Fruit fly (Drosophila melanogaster) whole organism, embryonic: ENCODE data around the gene Hecw.
A peak's percentile ranks its signal among the peaks of the same experiment; 100 is the strongest.

Experiments used
- Bdp1 ChIP-seq: fragments of 200-800 bp; sonication (Bioruptor generic); optimal IDR thresholded peaks from 3 replicates; lab custom pipeline; 2016; ENCODE audit warnings: missing biosample characterization, missing genetic modification characterization
- CG11093 ChIP-seq: fragments of 200-800 bp; sonication (Bioruptor generic); IDR thresholded peaks from 3 replicates; pipeline ENCODE4 v1.3.6; 2022; ENCODE audit warnings: missing biosample characterization, missing genetic modification characterization
- CG12104 ChIP-seq: fragments of 200-800 bp; sonication (Bioruptor generic); optimal IDR thresholded peaks from 3 replicates; lab custom pipeline; 2016; ENCODE audit warnings: missing biosample characterization, missing genetic modification characterization
- CG12155 ChIP-seq: fragments of 200-800 bp; sonication (Bioruptor generic); optimal IDR thresholded peaks from 3 replicates; lab custom pipeline; 2016; ENCODE audit warnings: missing biosample characterization, missing genetic modification characterization
- CG1233 ChIP-seq: fragments of 200-800 bp; sonication (Bioruptor generic); optimal IDR thresholded peaks from 4 replicates; lab custom pipeline; 2018; ENCODE audit warnings: missing biosample characterization, mild to moderate bottlenecking, missing genetic modification characterization
- CG16863 ChIP-seq: fragments of 200-800 bp; sonication (Bioruptor generic); optimal IDR thresholded peaks from 3 replicates; lab custom pipeline; 2016; ENCODE audit warnings: missing biosample characterization, missing genetic modification characterization
- CG17612 ChIP-seq: fragments of 200-800 bp; sonication (Bioruptor generic); IDR thresholded peaks from 2 replicates; pipeline ENCODE4 v1.3.6; 2022; ENCODE audit warnings: missing biosample characterization, missing genetic modification characterization
- CG2116 ChIP-seq: fragments of 200-800 bp; sonication (Bioruptor generic); optimal IDR thresholded peaks from 3 replicates; lab custom pipeline; 2018; ENCODE audit warnings: missing biosample characterization, mild to moderate bottlenecking, missing genetic modification characterization
- CG2120 ChIP-seq: fragments of 200-800 bp; sonication (Bioruptor generic); optimal IDR thresholded peaks from 3 replicates; lab custom pipeline; 2016; ENCODE audit warnings: missing biosample characterization, missing genetic modification characterization
- CG31224 ChIP-seq: fragments of 200-800 bp; sonication (Bioruptor generic); IDR thresholded peaks from 2 replicates; pipeline ENCODE4 v1.3.6; 2022; ENCODE audit warnings: missing biosample characterization, missing genetic modification characterization
- CG31441 ChIP-seq: fragments of 200-800 bp; sonication (Bioruptor generic); IDR thresholded peaks from 2 replicates; pipeline ENCODE4 v1.3.6; 2022; ENCODE audit warnings: missing biosample characterization, missing genetic modification characterization
- CG3407 ChIP-seq: fragments of 200-800 bp; sonication (Bioruptor generic); optimal IDR thresholded peaks from 2 replicates; lab custom pipeline; 2018; ENCODE audit warnings: missing biosample characterization, mild to moderate bottlenecking, missing genetic modification characterization
- CG4820 ChIP-seq: fragments of 200-800 bp; sonication (Bioruptor generic); optimal IDR thresholded peaks from 3 replicates; lab custom pipeline; 2016; ENCODE audit warnings: missing biosample characterization, missing genetic modification characterization
- CG7357 ChIP-seq: fragments of 200-800 bp; sonication (Bioruptor generic); IDR thresholded peaks from 3 replicates; pipeline ENCODE4 v1.3.6; 2022; ENCODE audit warnings: missing biosample characterization, missing genetic modification characterization
- CG7556 ChIP-seq: fragments of 200-800 bp; sonication (Bioruptor generic); optimal IDR thresholded peaks from 2 replicates; lab custom pipeline; 2017; ENCODE audit warnings: missing biosample characterization, mild to moderate bottlenecking, missing genetic modification characterization
- CG7963 ChIP-seq: fragments of 200-800 bp; sonication (Bioruptor generic); IDR thresholded peaks from 3 replicates; pipeline ENCODE4 v1.3.6; 2022; ENCODE audit warnings: missing biosample characterization, missing genetic modification characterization; ENCODE audit not compliant: partially characterized antibody
- CG8290 ChIP-seq, 3 experiments: fragments of 200-800 bp; sonication (Bioruptor generic); optimal IDR thresholded peaks; 2 replicates each; lab custom pipeline; 2016 to 2019; ENCODE audit warnings: missing biosample characterization in 3 of 3, missing genetic modification characterization in 3 of 3, mild to moderate bottlenecking in 2 of 3, moderate library complexity in 1 of 3
- CG9437 ChIP-seq: fragments of 200-800 bp; sonication (Bioruptor generic); optimal IDR thresholded peaks from 2 replicates; lab custom pipeline; 2018; ENCODE audit warnings: missing biosample characterization, mild to moderate bottlenecking, missing genetic modification characterization
- CHES-1-like ChIP-seq: fragments of 200-800 bp; sonication (Bioruptor generic); optimal IDR thresholded peaks from 2 replicates; lab custom pipeline; 2016; ENCODE audit warnings: missing biosample characterization, missing genetic modification characterization
- Dad ChIP-seq: fragments of 200-800 bp; sonication (Bioruptor generic); optimal IDR thresholded peaks from 3 replicates; lab custom pipeline; 2016; ENCODE audit warnings: missing biosample characterization, missing genetic modification characterization
- Dfd ChIP-seq, 2 experiments: fragments of >200 bp; optimal IDR thresholded peaks; 2 replicates each; lab custom pipeline; 2017; ENCODE audit warnings: missing biosample characterization in 2 of 2, missing genetic modification characterization in 2 of 2
- Fer1 ChIP-seq: fragments of 200-800 bp; sonication (Bioruptor generic); optimal IDR thresholded peaks from 2 replicates; lab custom pipeline; 2017; ENCODE audit warnings: missing biosample characterization, mild to moderate bottlenecking, missing genetic modification characterization
- MESR4 ChIP-seq: fragments of 200-800 bp; sonication (Bioruptor generic); optimal IDR thresholded peaks from 2 replicates; lab custom pipeline; 2018; ENCODE audit warnings: missing biosample characterization, mild to moderate bottlenecking, missing genetic modification characterization, moderate library complexity
- NC2α ChIP-seq: fragments of 200-800 bp; sonication (Bioruptor generic); optimal IDR thresholded peaks from 2 replicates; lab custom pipeline; 2016; ENCODE audit warnings: missing biosample characterization, missing genetic modification characterization
- NFAT ChIP-seq: fragments of 200-800 bp; sonication (Bioruptor generic); IDR thresholded peaks from 2 replicates; pipeline ENCODE4 v1.3.6; 2022; ENCODE audit warnings: missing biosample characterization, missing genetic modification characterization
- Nf-YC ChIP-seq: fragments of 200-800 bp; optimal IDR thresholded peaks from 3 replicates; lab custom pipeline; 2019; ENCODE audit warnings: missing biosample characterization, mild to moderate bottlenecking, missing genetic modification characterization, moderate library complexity
- Ptx1 ChIP-seq: fragments of 200-800 bp; sonication (Bioruptor generic); IDR thresholded peaks from 2 replicates; pipeline ENCODE4 v1.3.6; 2022; ENCODE audit warnings: missing biosample characterization, missing genetic modification characterization
- Sox100B ChIP-seq: fragments of 200-800 bp; sonication (Bioruptor generic); optimal IDR thresholded peaks from 3 replicates; lab custom pipeline; 2018; ENCODE audit warnings: missing biosample characterization, mild to moderate bottlenecking, missing genetic modification characterization
- Sox102F ChIP-seq: fragments of 200-800 bp; sonication (Bioruptor generic); optimal IDR thresholded peaks from 2 replicates; lab custom pipeline; 2018; ENCODE audit warnings: missing biosample characterization, mild to moderate bottlenecking, missing genetic modification characterization, moderate library complexity
- Sry-β ChIP-seq: fragments of 200-800 bp; sonication (Bioruptor generic); optimal IDR thresholded peaks from 2 replicates; lab custom pipeline; 2018; ENCODE audit warnings: missing biosample characterization, mild to moderate bottlenecking, missing genetic modification characterization, moderate library complexity
- bigmax ChIP-seq: fragments of 200-800 bp; sonication (Bioruptor generic); optimal IDR thresholded peaks from 2 replicates; lab custom pipeline; 2018; ENCODE audit warnings: missing biosample characterization, mild to moderate bottlenecking, missing genetic modification characterization
- chif ChIP-seq, 2 experiments: fragments of 200-800 bp; sonication (Bioruptor generic); optimal IDR thresholded peaks; 3 replicates each; lab custom pipeline; 2016; ENCODE audit warnings: missing biosample characterization in 2 of 2, missing genetic modification characterization in 2 of 2
- cwo ChIP-seq: fragments of 200-800 bp; sonication (Bioruptor generic); optimal IDR thresholded peaks from 3 replicates; lab custom pipeline; 2017; ENCODE audit warnings: missing biosample characterization, missing genetic modification characterization, mild to moderate bottlenecking, moderate library complexity, missing genetic modification reagents
- dpn ChIP-seq, 2 experiments: fragments of 200-800 bp; sonication (Bioruptor generic); optimal IDR thresholded peaks; 3 replicates each; lab custom pipeline; 2016; ENCODE audit warnings: missing biosample characterization in 2 of 2, missing genetic modification characterization in 2 of 2
- emc ChIP-seq: fragments of 200-800 bp; sonication (Bioruptor generic); optimal IDR thresholded peaks from 2 replicates; lab custom pipeline; 2016; ENCODE audit warnings: missing biosample characterization, missing genetic modification characterization
- ewg ChIP-seq: fragments of 200-800 bp; sonication (Bioruptor generic); optimal IDR thresholded peaks from 3 replicates; lab custom pipeline; 2017; ENCODE audit warnings: mild to moderate bottlenecking, missing biosample characterization, missing genetic modification reagents, missing genetic modification characterization
- fd96Cb ChIP-seq: fragments of 200-800 bp; sonication (Bioruptor generic); optimal IDR thresholded peaks from 2 replicates; lab custom pipeline; 2018; ENCODE audit warnings: missing biosample characterization, mild to moderate bottlenecking, missing genetic modification characterization, moderate library complexity
- gro ChIP-seq: fragments of 200-800 bp; sonication (Bioruptor generic); optimal IDR thresholded peaks from 2 replicates; lab custom pipeline; 2016; ENCODE audit warnings: missing biosample characterization, missing genetic modification characterization
- hbn ChIP-seq: fragments of 200-800 bp; sonication (Bioruptor generic); IDR thresholded peaks from 2 replicates; pipeline ENCODE4 v1.3.6; 2022; ENCODE audit warnings: missing biosample characterization, missing genetic modification characterization; ENCODE audit not compliant: partially characterized antibody
- lola ChIP-seq, 3 experiments: fragments of >200 bp in 2 of 3; fragments of 200-800 bp in 1 of 3; sonication (Bioruptor generic) in 1 of 3; optimal IDR thresholded peaks; 2 replicates each; lab custom pipeline; 2017 to 2019; ENCODE audit warnings: missing biosample characterization in 3 of 3, missing genetic modification characterization in 3 of 3, mild to moderate bottlenecking in 1 of 3, moderate library complexity in 1 of 3
- onecut ChIP-seq: fragments of 200-800 bp; sonication (Bioruptor generic); IDR thresholded peaks from 2 replicates; pipeline ENCODE4 v1.3.6; 2022; ENCODE audit warnings: missing biosample characterization, missing genetic modification characterization
- peb ChIP-seq: fragments of 200-800 bp; sonication (Bioruptor generic); IDR thresholded peaks from 2 replicates; pipeline ENCODE4 v1.3.6; 2022; ENCODE audit warnings: missing biosample characterization, missing genetic modification characterization
- pum ChIP-seq: fragments of 200-800 bp; sonication (Bioruptor generic); optimal IDR thresholded peaks from 2 replicates; lab custom pipeline; 2016; ENCODE audit warnings: missing biosample characterization, missing genetic modification characterization
- shn ChIP-seq: fragments of 200-800 bp; sonication (Bioruptor generic); optimal IDR thresholded peaks from 3 replicates; lab custom pipeline; 2016; ENCODE audit warnings: missing biosample characterization, missing genetic modification characterization
- trh ChIP-seq: fragments of 200-800 bp; sonication (Bioruptor generic); optimal IDR thresholded peaks from 2 replicates; lab custom pipeline; 2016; ENCODE audit warnings: missing biosample characterization, missing genetic modification characterization
- ttk ChIP-seq: fragments of 200-800 bp; sonication (Bioruptor generic); IDR thresholded peaks from 2 replicates; pipeline ENCODE4 v2.1.2; 2022; ENCODE audit warnings: missing biosample characterization, missing genetic modification characterization
- twi ChIP-seq: fragments of 200-800 bp; optimal IDR thresholded peaks from 2 replicates; lab custom pipeline; 2019; ENCODE audit warnings: missing biosample characterization, mild to moderate bottlenecking, missing genetic modification characterization, moderate library complexity
- usp ChIP-seq: fragments of >200 bp; optimal IDR thresholded peaks from 2 replicates; lab custom pipeline; 2017; ENCODE audit warnings: missing biosample characterization, missing genetic modification characterization
- zen ChIP-seq: fragments of 200-800 bp; sonication (Bioruptor generic); optimal IDR thresholded peaks from 3 replicates; lab custom pipeline; 2018; ENCODE audit warnings: missing biosample characterization, mild to moderate bottlenecking, missing genetic modification characterization, moderate library complexity

The Hecw gene

dm6 chrX:9579918-9580521 is 28.7 kb upstream of the Hecw start, which contains the start of gene LPCAT (continued):
- TF ChIP-seq Dfd (GFP tag; optimal IDR thresholded peaks at IDR 0.05; lab: Kevin White, UChicago) = no peak
- no peak for TF ChIP-seq CG7963 (GFP tag; lab: Robert Waterston, UW)
- peak; percentile 79 for TF ChIP-seq ttk (GFP tag; lab: Robert Waterston, UW)
- peak; percentile 52 for TF ChIP-seq CG7556 (GFP tag; lab: Kevin White, UChicago)
- peak; percentile 80 for TF ChIP-seq Fer1 (GFP tag; lab: Kevin White, UChicago)
- TF ChIP-seq CG11093 (GFP tag; lab: Robert Waterston, UW) = peak; percentile 65; the same call in 1 of the 3 replicates
- no peak for TF ChIP-seq Sry-β (GFP tag; lab: Kevin White, UChicago)
- TF ChIP-seq CG7357 (GFP tag; lab: Robert Waterston, UW) = peak; percentile 69; the same call in 2 of the 3 replicates
- peak; percentile 51 for TF ChIP-seq CG9437 (GFP tag; lab: Kevin White, UChicago)
- peak; percentile 62; the same call in 1 of the 2 replicates for TF ChIP-seq peb (GFP tag; lab: Robert Waterston, UW)
- TF ChIP-seq NFAT = peak; percentile 82
- peak in 2 of 3 experiments; percentile 27 to 36 for TF ChIP-seq lola (GFP tag; optimal IDR thresholded peaks at IDR 0.05; lab: Kevin White, UChicago)
- TF ChIP-seq bigmax (GFP tag; lab: Kevin White, UChicago) = no peak
- TF ChIP-seq CG12155 (GFP tag; lab: Kevin White, UChicago) = peak; percentile 85
- TF ChIP-seq chif (GFP tag; optimal IDR thresholded peaks at IDR 0.05; lab: Kevin White, UChicago) = peak; percentile 42 to 78
- peak; percentile 79 for TF ChIP-seq CG4820 (GFP tag; lab: Kevin White, UChicago)
- TF ChIP-seq Ptx1 (GFP tag; lab: Robert Waterston, UW) = peak; percentile 88
- TF ChIP-seq CG8290 (GFP tag; optimal IDR thresholded peaks at IDR 0.05; lab: Kevin White, UChicago) = peak; percentile 47
- peak in 1 of 2 experiments; percentile 66 for TF ChIP-seq CG8290 (tag; optimal IDR thresholded peaks at IDR 0.05; lab: Kevin White, UChicago)
- no peak for TF ChIP-seq Nf-YC (tag; lab: Kevin White, UChicago)
- TF ChIP-seq onecut (GFP tag; lab: Robert Waterston, UW) = peak; percentile 41
- peak; percentile 82 for TF ChIP-seq Dad (GFP tag; lab: Kevin White, UChicago)
- TF ChIP-seq CG1233 (GFP tag; lab: Kevin White, UChicago) = no peak
- TF ChIP-seq emc (GFP tag; lab: Kevin White, UChicago) = peak; percentile 70
- TF ChIP-seq twi (tag; lab: Kevin White, UChicago) = no peak
- TF ChIP-seq Sox102F (GFP tag; lab: Kevin White, UChicago) = peak; percentile 31
- TF ChIP-seq CG3407 = no peak
- TF ChIP-seq gro = peak; percentile 80
- peak; percentile 77 for TF ChIP-seq zen (tag; lab: Kevin White, UChicago)
- peak; percentile 56 for TF ChIP-seq shn (GFP tag; lab: Kevin White, UChicago)
- peak; percentile 2 for TF ChIP-seq ewg
- peak; percentile 68 for TF ChIP-seq fd96Cb (tag; lab: Kevin White, UChicago)
- peak; percentile 45 for TF ChIP-seq Bdp1 (GFP tag; lab: Kevin White, UChicago)
- TF ChIP-seq dpn (GFP tag; optimal IDR thresholded peaks at IDR 0.05; lab: Kevin White, UChicago) = peak; percentile 70 to 90
- TF ChIP-seq cwo = peak; percentile 98
- TF ChIP-seq CG2116 (GFP tag; lab: Kevin White, UChicago) = peak; percentile 38
- TF ChIP-seq CG31224 (GFP tag; lab: Robert Waterston, UW) = peak; percentile 52
- peak; percentile 25 for TF ChIP-seq MESR4 (GFP tag; lab: Kevin White, UChicago)
- peak; percentile 51 for TF ChIP-seq Sox100B (GFP tag; lab: Kevin White, UChicago)
- TF ChIP-seq usp (GFP tag; lab: Kevin White, UChicago) = no peak
- TF ChIP-seq NC2α (GFP tag; lab: Kevin White, UChicago) = no peak
- TF ChIP-seq hbn (GFP tag; lab: Robert Waterston, UW) = peak; percentile 83
- TF ChIP-seq CHES-1-like (GFP tag; lab: Kevin White, UChicago) = peak; percentile 63
- TF ChIP-seq CG2120 (GFP tag; lab: Kevin White, UChicago) = peak; percentile 88
- TF ChIP-seq pum (GFP tag; lab: Kevin White, UChicago) = peak; percentile 83
- peak; percentile 69 for TF ChIP-seq CG12104
- peak; percentile 54 for TF ChIP-seq trh (GFP tag; lab: Kevin White, UChicago)
- TF ChIP-seq CG16863 (GFP tag; lab: Kevin White, UChicago) = peak; percentile 52
- 0 out of 2 replicates have a peak, but pooled peaks have one; percentile 49 for TF ChIP-seq CG17612
- 0 out of 2 replicates have a peak, but pooled peaks have one; percentile 17 for TF ChIP-seq CG31441 (GFP tag; lab: Robert Waterston, UW)
